Worm (Caenorhabditis elegans): Measurements from ENCODE around the gene vha-3.
A peak's percentile ranks its signal among the peaks of the same experiment; 100 is the strongest.

The vha-3 gene

ce11 chrIV:2315545-2315995, at the start of gene vha-3:
vha-3 (minus strand) TSS chrIV:2315945.
- TF ChIP-seq ztf-11 (tag; optimal IDR thresholded peaks at IDR 0.05) (peak in 1 of 2 experiments; percentile 7), mdl-1 (tag; optimal IDR thresholded peaks at IDR 0.05) (no peak), hlh-4 (tag; optimal IDR thresholded peaks at IDR 0.05) (no peak), efl-1 (optimal IDR thresholded peaks at IDR 0.05) (no peak), efl-1 (GFP tag; optimal IDR thresholded peaks at IDR 0.05 in 1 of 2) (peak in 1 of 2 experiments; percentile 4)

DNA sequence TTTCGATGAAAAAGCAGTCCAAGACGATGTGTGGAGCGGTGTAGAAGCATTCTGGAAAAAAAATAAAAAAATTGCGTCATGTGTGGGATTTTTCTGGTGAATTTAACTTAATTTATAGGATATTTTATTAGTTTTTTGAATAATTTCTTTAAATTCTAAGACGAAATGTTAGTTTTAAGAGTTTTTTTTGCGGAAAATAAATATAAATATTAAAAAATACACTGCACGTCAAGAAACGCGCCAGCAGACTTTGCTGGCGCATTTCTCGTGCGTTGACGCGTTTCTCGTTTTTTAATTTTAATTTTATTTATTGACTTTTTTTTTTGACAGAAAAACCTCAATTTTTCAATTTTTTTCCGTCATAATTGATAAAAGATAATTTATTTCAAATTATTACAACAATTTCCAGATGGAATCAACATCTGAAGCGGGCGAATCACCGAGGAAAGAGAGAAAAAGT, 33.1 kb upstream of the vha-3 start, which contains the start of the genes ppgn-1 and tftc-1:
Gene ppgn-1, minus strand, starts transcription at position 51 of the 460 bp plus-strand sequence.
Gene tftc-1, plus strand, starts transcription at position 410 of the 460 bp plus-strand sequence.
- no peak for TF ChIP-seq ztf-4 (tag; optimal IDR thresholded peaks at IDR 0.05)
- peak; percentile 76 for TF ChIP-seq xbp-1 (tag; optimal IDR thresholded peaks at IDR 0.05)
- TF ChIP-seq lin-15B (tag; optimal IDR thresholded peaks at IDR 0.05) = peak; percentile 3
- peak; percentile 92 for TF ChIP-seq mep-1 (tag; optimal IDR thresholded peaks at IDR 0.05)
- TF ChIP-seq elt-3 (tag; optimal IDR thresholded peaks at IDR 0.05) = peak in 1 of 6 experiments; percentile 24
- TF ChIP-seq snpc-4 (tag; optimal IDR thresholded peaks at IDR 0.05) = peak; percentile 51
- TF ChIP-seq C04F5.9 (tag; optimal IDR thresholded peaks at IDR 0.05) = peak; percentile 66
- peak; percentile 55 for TF ChIP-seq egl-13 (tag; optimal IDR thresholded peaks at IDR 0.05)
- TF ChIP-seq swsn-7 (tag; optimal IDR thresholded peaks at IDR 0.05) = peak; percentile 79
- TF ChIP-seq elt-2 (tag; optimal IDR thresholded peaks at IDR 0.05) = peak; percentile 36
- peak; percentile 40 to 72 (median 71) for TF ChIP-seq dpl-1 (GFP tag; optimal IDR thresholded peaks at IDR 0.05)
- TF ChIP-seq lin-14 (GFP tag; optimal IDR thresholded peaks at IDR 0.05) = no peak
- TF ChIP-seq jun-1 (tag; optimal IDR thresholded peaks at IDR 0.05) = no peak
- TF ChIP-seq sox-4 (tag; optimal IDR thresholded peaks at IDR 0.05) = peak; percentile 58
- TF ChIP-seq ceh-8 (GFP tag; optimal IDR thresholded peaks at IDR 0.05) = peak; percentile 75
- TF ChIP-seq unc-130 (tag; optimal IDR thresholded peaks at IDR 0.05) = peak; percentile 38
- TF ChIP-seq fkh-4 (tag; optimal IDR thresholded peaks at IDR 0.05; ENCODE audit: borderline replicate concordance) = peak; percentile 1
- TF ChIP-seq skn-1 (tag; optimal IDR thresholded peaks at IDR 0.05) = peak; percentile 67
- TF ChIP-seq nhr-47 (tag; optimal IDR thresholded peaks at IDR 0.05) = peak; percentile 86
- no peak for TF ChIP-seq mdl-1 (tag; optimal IDR thresholded peaks at IDR 0.05)
- TF ChIP-seq fos-1 (tag; optimal IDR thresholded peaks at IDR 0.05) = peak; percentile 21
- TF ChIP-seq lin-35 (GFP tag; optimal IDR thresholded peaks at IDR 0.05) = peak; percentile 63
- TF ChIP-seq lin-39 (tag; optimal IDR thresholded peaks at IDR 0.05) = peak; percentile 71
- TF ChIP-seq efl-1 (optimal IDR thresholded peaks at IDR 0.05) = peak; percentile 40 to 68
- TF ChIP-seq efl-1 (GFP tag; optimal IDR thresholded peaks at IDR 0.05 in 1 of 2) = peak; percentile 72 to 95
- TF ChIP-seq ztf-11 (tag; optimal IDR thresholded peaks at IDR 0.05) = peak in 1 of 2 experiments; percentile 33
- TF ChIP-seq unc-86 (tag; optimal IDR thresholded peaks at IDR 0.05) = peak; percentile 65
- peak; percentile 5 for TF ChIP-seq fkh-8 (tag; optimal IDR thresholded peaks at IDR 0.05)
- peak; percentile 79 for TF ChIP-seq tbx-2 (tag; optimal IDR thresholded peaks at IDR 0.05)
- peak; percentile 30; the same call in 1 of the 2 replicates for TF ChIP-seq grh-1 (GFP tag; IDR thresholded peaks at IDR 0.05)
- TF ChIP-seq pax-3 (tag; optimal IDR thresholded peaks at IDR 0.05) = no peak
- TF ChIP-seq dsc-1 (tag; optimal IDR thresholded peaks at IDR 0.05) = peak; percentile 78
- no peak for TF ChIP-seq vab-15 (tag; optimal IDR thresholded peaks at IDR 0.05)
- TF ChIP-seq isw-1 (GFP tag; IDR thresholded peaks at IDR 0.05) = peak; percentile 57
- peak; percentile 13 to 88 (median 56) for TF ChIP-seq ceh-82 (tag; optimal IDR thresholded peaks at IDR 0.05)
- TF ChIP-seq nhr-20 (tag; optimal IDR thresholded peaks at IDR 0.05) = no peak
- TF ChIP-seq blmp-1 (tag; optimal IDR thresholded peaks at IDR 0.05) = peak; percentile 55
- peak; percentile 4 for TF ChIP-seq nhr-11 (tag; optimal IDR thresholded peaks at IDR 0.05)
- TF ChIP-seq irx-1 (tag; optimal IDR thresholded peaks at IDR 0.05) = peak; percentile 71
- TF ChIP-seq lsy-2 (tag; optimal IDR thresholded peaks at IDR 0.05) = peak; percentile 77 to 85
- TF ChIP-seq C16A3.4 (tag; optimal IDR thresholded peaks at IDR 0.05) = peak; percentile 29
- TF ChIP-seq lin-13 (GFP tag; optimal IDR thresholded peaks at IDR 0.05) = peak; percentile 34
- no peak for TF ChIP-seq hlh-4 (tag; optimal IDR thresholded peaks at IDR 0.05)
- TF ChIP-seq mab-9 (GFP tag; IDR thresholded peaks at IDR 0.05) = no peak
- peak; percentile 80 for TF ChIP-seq nhr-85 (tag)
- TF ChIP-seq egl-27 (tag; optimal IDR thresholded peaks at IDR 0.05) = no peak
- TF ChIP-seq nhr-19 (GFP tag; conservative IDR thresholded peaks at IDR 0.05) = peak; percentile 70
- peak; percentile 42 for TF ChIP-seq F16B12.6 (tag; optimal IDR thresholded peaks at IDR 0.05)
- peak; percentile 80 for TF ChIP-seq nhr-90 (tag; optimal IDR thresholded peaks at IDR 0.05; ENCODE audit: poor library complexity)

All from whole organism, L1 larva.